Worm (Caenorhabditis elegans): ENCODE measurements around the gene F16H6.7.

DNA sequence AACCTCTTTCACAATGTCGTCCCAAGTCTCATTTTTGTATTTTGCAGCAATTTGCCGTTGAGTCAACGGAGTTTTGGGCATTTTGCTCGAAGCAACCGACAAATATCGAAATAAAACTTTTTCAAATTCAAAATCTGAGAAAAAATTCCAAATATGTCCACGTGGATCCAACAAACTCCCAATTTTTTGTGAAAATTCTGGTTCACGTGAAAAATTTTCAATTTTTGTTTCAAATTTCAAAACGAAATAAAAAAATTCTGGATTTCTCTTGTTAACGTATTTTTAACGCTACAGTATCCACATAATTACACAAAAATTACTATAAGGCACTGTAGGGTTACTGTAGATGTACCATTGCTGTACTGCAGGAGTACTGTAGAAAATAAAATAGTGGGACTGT is 47.7 kb downstream of the F16H6.7 start, which contains the start of gene C14A6.13:
- no peak for TF ChIP-seq nhr-237 (tag; optimal IDR thresholded peaks at IDR 0.05)
- no peak for TF ChIP-seq rnt-1 (tag; optimal IDR thresholded peaks at IDR 0.05)
- no peak for TF ChIP-seq elt-2 (tag; optimal IDR thresholded peaks at IDR 0.05)
- TF ChIP-seq unc-62 (GFP tag; optimal IDR thresholded peaks at IDR 0.05): no peak
- no peak for TF ChIP-seq fkh-10 (GFP tag; optimal IDR thresholded peaks at IDR 0.05)
- no peak for TF ChIP-seq xbp-1 (tag; optimal IDR thresholded peaks at IDR 0.05)

Measured in whole organism, L1 larva.